Fruit fly (Drosophila melanogaster) whole organism, larva: Measurements from ENCODE around the gene COX5B.

Experiments used
- noc ChIP-seq: fragments of 200-800 bp; sonication (Bioruptor generic); optimal IDR thresholded peaks from 3 replicates; lab custom pipeline; 2019; ENCODE audit warnings: missing biosample characterization, mild to moderate bottlenecking, missing genetic modification characterization, moderate library complexity

COX5B gene

dm6 chr2L:6557429-6558384, at the start of gene COX5B, which contains the start of gene IFT52:
Gene COX5B (plus strand): TSS chr2L:6557800.
Gene IFT52 (minus strand): TSS chr2L:6557502.
- TF ChIP-seq noc: no peak

DNA sequence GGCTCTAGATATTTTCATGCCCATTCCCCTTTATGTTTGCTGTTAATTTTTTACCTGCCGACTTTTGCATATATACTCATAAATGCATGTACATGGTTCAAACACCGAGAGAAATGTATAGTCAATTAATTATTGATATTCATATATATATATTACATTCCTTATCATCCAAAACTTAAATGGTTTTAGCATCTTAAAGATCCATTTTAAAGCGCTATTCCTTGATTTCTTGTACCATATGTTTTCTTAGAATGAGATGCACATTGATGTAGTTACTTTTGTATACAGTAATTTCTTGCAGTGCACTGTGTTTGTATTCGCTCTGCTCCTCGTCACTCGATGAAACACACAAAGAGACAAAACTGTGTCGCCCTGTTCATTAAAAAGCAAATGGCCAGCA, 48.9 kb upstream of the COX5B start:
- TF ChIP-seq noc: no peak

DNA sequence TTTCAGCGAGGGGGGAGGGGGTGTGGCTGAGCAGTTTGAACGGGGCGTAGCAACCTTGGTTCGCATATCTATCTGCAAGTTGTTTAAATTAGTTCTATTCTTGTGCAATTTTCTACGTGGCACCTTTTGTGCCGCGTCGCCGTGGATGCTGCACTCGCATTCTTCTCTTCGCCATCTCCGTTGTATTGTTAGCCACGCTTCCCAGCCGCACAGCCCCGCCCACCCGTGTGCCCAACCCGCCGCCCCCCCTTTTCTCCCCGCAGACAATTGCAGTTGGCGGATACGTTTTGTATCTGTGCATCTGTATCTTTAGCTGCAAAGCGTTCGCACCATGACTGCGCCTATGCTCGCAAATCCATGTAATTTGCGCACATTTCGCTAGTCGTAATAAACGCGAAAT, 43.7 kb upstream of the COX5B start:
- no peak for TF ChIP-seq noc

DNA sequence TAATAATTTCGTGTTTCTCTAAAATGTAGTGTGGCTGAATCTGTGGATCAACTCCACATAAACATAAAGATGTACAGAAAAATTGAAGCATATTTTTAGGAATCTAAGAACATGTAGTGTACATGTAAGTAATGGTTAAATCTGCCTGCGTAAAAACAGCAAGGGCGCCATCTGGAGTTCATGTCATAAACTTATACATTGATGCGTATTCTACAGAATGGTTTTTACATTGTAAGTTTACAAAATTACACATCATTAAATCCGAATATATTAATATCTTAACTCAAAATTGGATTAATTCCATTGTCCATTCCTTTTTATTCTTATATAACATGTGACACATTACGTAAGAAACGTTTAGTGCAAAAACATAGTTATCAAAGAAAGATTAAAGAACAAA, 30.6 kb upstream of the COX5B start:
- TF ChIP-seq noc: no peak

DNA sequence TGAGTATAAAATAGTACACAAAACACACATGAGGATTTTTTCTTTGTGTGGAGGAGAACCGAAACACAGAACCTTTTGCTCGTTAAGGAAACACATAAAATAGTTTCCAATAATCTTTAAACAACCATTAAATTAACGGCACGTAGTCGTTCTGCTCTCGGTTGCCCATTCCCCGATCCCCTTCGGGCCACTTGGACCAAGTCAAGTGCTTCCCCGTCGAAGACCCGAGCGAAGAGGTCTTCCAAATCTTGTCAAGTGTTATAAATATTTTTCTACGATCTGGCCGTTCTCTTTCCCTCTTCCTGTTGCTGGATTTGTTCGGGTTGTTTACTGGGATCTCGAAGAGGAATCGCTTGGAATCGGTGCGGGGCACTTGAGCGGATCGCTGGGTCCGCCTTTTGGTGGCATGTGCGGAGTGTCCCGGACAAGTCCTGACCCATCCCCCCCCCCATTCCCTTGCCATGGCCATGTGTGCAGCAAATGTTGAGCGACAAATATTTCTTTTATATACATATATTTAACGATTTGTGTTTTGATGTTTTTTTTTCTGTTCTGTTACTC, 26.6 kb upstream of the COX5B start:
- no peak for TF ChIP-seq noc

DNA sequence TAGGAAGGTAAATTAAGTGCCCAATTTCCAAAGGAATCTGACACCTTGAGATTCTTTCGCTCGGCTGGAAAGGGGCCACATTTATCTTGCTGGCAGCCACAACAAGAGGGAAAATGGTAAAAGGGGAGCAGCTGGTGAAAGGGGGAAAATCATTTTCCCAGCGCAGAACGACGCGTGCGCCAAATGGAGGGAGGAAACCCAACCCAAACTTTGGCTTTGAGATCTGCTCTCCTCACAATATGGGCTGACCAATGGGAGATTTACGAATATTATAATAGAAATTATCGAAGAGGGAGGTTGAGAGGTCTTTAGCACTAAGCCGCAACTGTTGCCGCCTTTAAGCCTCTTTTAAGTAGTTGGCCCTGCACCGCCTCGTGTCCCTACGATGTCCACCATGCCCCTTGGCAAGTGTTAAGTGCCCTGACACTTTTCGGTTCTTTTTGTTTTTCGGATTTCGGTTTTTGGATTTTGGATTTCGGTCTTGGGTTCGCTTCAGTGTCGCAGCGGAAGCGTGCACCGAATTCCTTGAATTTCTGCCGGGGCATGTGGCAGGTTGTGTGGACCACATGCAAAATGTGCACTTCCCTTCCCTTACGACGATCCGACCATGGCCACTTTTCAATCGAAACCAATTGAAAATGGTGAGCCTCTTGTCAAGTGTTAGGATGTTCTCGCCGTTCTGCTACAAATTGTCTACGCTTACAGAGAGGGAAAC, 25.5 kb upstream of the COX5B start:
- no peak for TF ChIP-seq noc

- TF ChIP-seq noc: no peak
Measured at dm6 chr2L:6532977-6533376, 24.6 kb upstream of the COX5B start.

DNA sequence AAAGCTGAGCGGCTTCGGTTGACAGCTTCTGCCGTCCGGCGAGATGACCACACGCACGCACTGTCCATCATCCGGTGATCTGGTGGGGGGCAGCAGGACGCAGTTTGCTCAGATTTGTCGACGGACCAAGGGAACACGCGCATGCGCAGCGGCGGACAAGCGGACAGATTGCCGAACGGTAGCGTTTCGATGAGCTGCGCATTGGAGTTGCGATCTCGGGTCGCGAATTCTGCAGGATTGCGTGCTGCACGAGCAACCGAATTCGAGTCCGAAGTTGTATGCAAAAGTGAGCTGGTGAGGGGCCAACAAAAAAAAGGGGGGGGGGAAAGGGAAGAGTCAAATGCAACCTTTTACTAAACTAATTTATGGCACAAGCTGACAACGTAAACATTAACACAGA, 23.9 kb upstream of the COX5B start:
- TF ChIP-seq noc: no peak

dm6 chr2L:6534125-6534815, 23.3 kb upstream of the COX5B start:
- no peak for TF ChIP-seq noc

DNA sequence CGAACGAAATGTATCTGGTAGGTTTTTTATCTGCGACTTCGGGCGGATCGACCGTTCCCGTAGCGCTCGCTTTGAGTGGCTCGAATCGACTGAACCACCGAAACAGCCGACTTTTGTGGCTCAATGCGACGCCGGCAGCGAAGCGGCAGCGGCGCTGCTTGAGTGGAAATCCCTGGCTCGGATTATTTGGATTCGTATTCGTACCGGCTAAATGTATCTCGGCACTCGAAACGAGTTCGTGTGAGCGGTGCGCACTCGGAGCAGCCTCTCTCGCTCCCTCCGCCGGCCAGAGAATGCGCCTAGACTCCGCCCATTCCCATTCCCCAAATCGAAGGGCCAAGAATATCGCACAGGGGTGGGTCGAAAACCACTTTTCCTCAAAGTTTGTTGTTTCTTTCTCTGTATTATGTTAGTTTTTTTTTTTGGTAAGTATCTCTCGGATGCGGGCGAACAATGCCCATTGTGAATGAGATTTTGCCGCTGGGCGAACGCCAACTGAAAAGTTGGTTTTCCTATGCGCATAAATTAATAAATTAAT, 21.5 kb upstream of the COX5B start:
- no peak for TF ChIP-seq noc

dm6 chr2L:6539623-6540381, 17.8 kb upstream of the COX5B start:
- TF ChIP-seq noc: no peak

DNA sequence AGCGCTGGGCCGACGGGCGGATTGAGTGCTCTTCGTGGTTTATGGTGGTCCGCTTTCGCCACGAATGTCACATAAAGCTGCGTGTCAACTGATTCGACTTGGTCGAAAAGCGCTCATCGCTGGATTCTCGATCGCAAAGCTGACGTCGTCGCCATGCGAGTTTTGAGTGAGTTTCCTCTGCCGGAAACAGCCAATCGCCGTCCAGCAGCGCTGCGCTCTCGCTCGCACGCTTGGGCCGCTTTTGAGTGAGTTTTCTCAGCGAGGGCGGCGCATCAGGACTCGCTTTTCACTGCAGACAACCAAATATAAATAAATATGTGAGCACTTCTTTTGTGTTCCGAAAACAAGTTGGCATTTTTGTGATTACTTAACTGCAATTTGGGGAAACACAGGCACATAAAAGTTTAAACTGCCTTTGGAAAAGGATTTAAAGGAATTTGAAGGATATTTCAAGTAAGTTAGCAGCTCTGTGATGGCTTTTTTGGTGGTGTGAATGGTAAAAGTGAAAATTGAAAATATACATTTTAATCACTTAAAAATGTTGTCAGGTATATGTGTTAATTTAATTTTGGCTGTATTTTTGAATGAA, 10.6 kb upstream of the COX5B start, which contains the start of gene eya:
eya (minus strand) TSS at position 94 of the 589 bp plus-strand sequence.
- TF ChIP-seq noc: no peak

- TF ChIP-seq noc: no peak
Measured at dm6 chr2L:6547978-6548377, 9.6 kb upstream of the COX5B start.

DNA sequence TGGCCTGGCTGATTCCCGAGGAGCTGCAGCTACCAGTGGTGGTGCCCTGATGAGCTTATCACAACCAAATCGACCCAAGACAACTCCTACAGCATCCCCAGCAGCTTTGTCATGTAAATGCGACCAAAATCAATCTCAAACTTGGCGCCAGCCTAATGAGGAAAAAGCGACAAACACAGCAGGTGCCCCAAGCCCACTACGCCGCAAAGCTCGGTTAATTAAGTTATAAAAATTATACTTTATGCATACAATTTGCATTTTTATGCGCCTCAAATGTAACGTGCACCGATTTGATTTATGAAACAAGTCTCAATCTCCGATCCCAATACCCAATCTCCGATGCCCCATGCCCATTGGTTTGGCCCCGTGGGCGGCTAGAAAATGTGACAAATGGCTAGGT, 6.8 kb upstream of the COX5B start:
- TF ChIP-seq noc: no peak

DNA sequence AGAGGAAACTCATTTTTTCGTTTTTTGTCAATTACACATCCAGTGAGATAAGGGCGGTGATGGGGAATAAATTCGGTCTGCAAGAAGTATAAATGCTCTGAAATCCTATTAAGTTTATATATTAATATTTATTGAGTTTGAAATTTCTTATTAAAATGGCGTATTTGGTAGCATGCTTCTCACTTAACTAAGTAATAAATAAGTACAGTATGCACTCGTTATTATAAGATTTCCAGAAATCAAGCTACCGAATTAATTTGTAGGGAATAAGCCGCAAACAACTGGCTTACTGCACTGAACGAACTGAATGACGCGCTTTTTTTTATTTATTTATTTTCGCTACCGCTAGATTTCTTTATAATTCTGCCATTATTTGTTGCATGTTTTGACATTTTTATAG, 6.1 kb upstream of the COX5B start:
- no peak for TF ChIP-seq noc
